Fruit fly (Drosophila melanogaster) whole organism, embryonic: ENCODE results near the gene OtopLb.

Source experiments
- Atf3 ChIP-seq: fragments of 200-800 bp; sonication (Bioruptor generic); optimal IDR thresholded peaks from 3 replicates; lab custom pipeline; 2016; ENCODE audit warnings: missing biosample characterization, missing genetic modification characterization
- CG10462 ChIP-seq: fragments of 200-800 bp; sonication (Bioruptor generic); optimal IDR thresholded peaks from 2 replicates; lab custom pipeline; 2016; ENCODE audit warnings: missing biosample characterization, missing genetic modification characterization
- CG11085 ChIP-seq: fragments of 200-800 bp; sonication (Bioruptor generic); IDR thresholded peaks from 2 replicates; pipeline ENCODE4 v1.3.6; 2022; ENCODE audit warnings: missing biosample characterization, missing genetic modification characterization
- CG11456 ChIP-seq: fragments of 200-800 bp; sonication (Bioruptor generic); IDR thresholded peaks from 3 replicates; pipeline ENCODE4 v1.3.6; 2022; ENCODE audit warnings: missing biosample characterization, missing genetic modification characterization
- CG13296 ChIP-seq: fragments of 200-800 bp; sonication (Bioruptor generic); optimal IDR thresholded peaks from 3 replicates; lab custom pipeline; 2018; ENCODE audit warnings: missing biosample characterization, mild to moderate bottlenecking, missing genetic modification characterization
- CG13894 ChIP-seq: fragments of 200-800 bp; sonication (Bioruptor generic); optimal IDR thresholded peaks from 3 replicates; lab custom pipeline; 2018; ENCODE audit warnings: missing biosample characterization, mild to moderate bottlenecking, missing genetic modification characterization, moderate library complexity
- CG14014 ChIP-seq: fragments of 200-800 bp; sonication (Bioruptor generic); IDR thresholded peaks from 2 replicates; pipeline ENCODE4 v1.3.6; 2022; ENCODE audit warnings: missing biosample characterization, missing genetic modification characterization
- CG15011 ChIP-seq: fragments of 200-800 bp; sonication (Bioruptor generic); optimal IDR thresholded peaks from 3 replicates; lab custom pipeline; 2018; ENCODE audit warnings: missing biosample characterization, mild to moderate bottlenecking, missing genetic modification characterization
- CG1529 ChIP-seq: fragments of 200-800 bp; sonication (Bioruptor generic); optimal IDR thresholded peaks from 3 replicates; lab custom pipeline; 2018; ENCODE audit warnings: missing biosample characterization, missing genetic modification characterization
- CG17359 ChIP-seq: fragments of 200-800 bp; sonication (Bioruptor generic); optimal IDR thresholded peaks from 3 replicates; lab custom pipeline; 2018; ENCODE audit warnings: missing biosample characterization, mild to moderate bottlenecking, missing genetic modification characterization, moderate library complexity
- CG18599 ChIP-seq: fragments of 200-800 bp; sonication (Bioruptor generic); optimal IDR thresholded peaks from 3 replicates; lab custom pipeline; 2017; ENCODE audit warnings: missing biosample characterization, missing genetic modification characterization, mild to moderate bottlenecking, moderate library complexity, missing genetic modification reagents
- CG30403 ChIP-seq: fragments of 200-800 bp; sonication (Bioruptor generic); optimal IDR thresholded peaks from 3 replicates; lab custom pipeline; 2016; ENCODE audit warnings: missing biosample characterization, missing genetic modification characterization
- CG4328 ChIP-seq: fragments of 200-800 bp; sonication (Bioruptor generic); optimal IDR thresholded peaks from 3 replicates; lab custom pipeline; 2017; ENCODE audit warnings: missing biosample characterization, missing genetic modification reagents, missing genetic modification characterization
- CG6689 ChIP-seq: fragments of 200-800 bp; sonication (Bioruptor generic); IDR thresholded peaks from 2 replicates; pipeline ENCODE4 v1.3.6; 2022; ENCODE audit warnings: missing biosample characterization, missing genetic modification characterization
- CG6765 ChIP-seq: fragments of 200-800 bp; sonication (Bioruptor generic); optimal IDR thresholded peaks from 3 replicates; lab custom pipeline; 2017; ENCODE audit warnings: missing biosample characterization, mild to moderate bottlenecking, missing genetic modification characterization
- CG6813 ChIP-seq: fragments of 200-800 bp; sonication (Bioruptor generic); optimal IDR thresholded peaks from 2 replicates; lab custom pipeline; 2017; ENCODE audit warnings: missing biosample characterization, missing genetic modification characterization, mild to moderate bottlenecking, moderate library complexity, missing genetic modification reagents
- CG6854 ChIP-seq: fragments of 200-800 bp; sonication (Bioruptor generic); optimal IDR thresholded peaks from 3 replicates; lab custom pipeline; 2017; ENCODE audit warnings: missing biosample characterization, mild to moderate bottlenecking, missing genetic modification characterization
- CG8281 ChIP-seq: fragments of 200-800 bp; sonication (Bioruptor generic); optimal IDR thresholded peaks from 2 replicates; lab custom pipeline; 2018; ENCODE audit warnings: missing biosample characterization, mild to moderate bottlenecking, missing genetic modification characterization, moderate library complexity
- CG8290 ChIP-seq, 3 experiments: fragments of 200-800 bp; sonication (Bioruptor generic); optimal IDR thresholded peaks; 2 replicates each; lab custom pipeline; 2016 to 2019; ENCODE audit warnings: missing biosample characterization in 3 of 3, missing genetic modification characterization in 3 of 3, mild to moderate bottlenecking in 2 of 3, moderate library complexity in 1 of 3
- CHES-1-like ChIP-seq: fragments of 200-800 bp; sonication (Bioruptor generic); optimal IDR thresholded peaks from 2 replicates; lab custom pipeline; 2016; ENCODE audit warnings: missing biosample characterization, missing genetic modification characterization
- Dref ChIP-seq: fragments of 200-800 bp; sonication (Bioruptor generic); IDR thresholded peaks from 2 replicates; pipeline ENCODE4 v1.3.6; 2022; ENCODE audit warnings: missing biosample characterization, missing genetic modification characterization
- Fer1 ChIP-seq: fragments of 200-800 bp; sonication (Bioruptor generic); optimal IDR thresholded peaks from 2 replicates; lab custom pipeline; 2017; ENCODE audit warnings: missing biosample characterization, mild to moderate bottlenecking, missing genetic modification characterization
- Fer2 ChIP-seq: fragments of 200-800 bp; sonication (Bioruptor generic); optimal IDR thresholded peaks from 2 replicates; lab custom pipeline; 2018; ENCODE audit warnings: missing biosample characterization, mild to moderate bottlenecking, missing genetic modification characterization, moderate library complexity
- Fer3 ChIP-seq: fragments of 200-800 bp; sonication (Bioruptor generic); optimal IDR thresholded peaks from 2 replicates; lab custom pipeline; 2018; ENCODE audit warnings: missing biosample characterization, mild to moderate bottlenecking, missing genetic modification characterization, moderate library complexity
- HHEX ChIP-seq: fragments of 200-800 bp; sonication (Bioruptor generic); optimal IDR thresholded peaks from 3 replicates; lab custom pipeline; 2017; ENCODE audit warnings: missing biosample characterization, mild to moderate bottlenecking, missing genetic modification characterization, missing genetic modification reagents
- HLH54F ChIP-seq: fragments of 200-800 bp; sonication (Bioruptor generic); optimal IDR thresholded peaks from 3 replicates; lab custom pipeline; 2016; ENCODE audit warnings: missing biosample characterization, missing genetic modification characterization
- Jarid2 ChIP-seq: fragments of 200-800 bp; sonication (Bioruptor generic); optimal IDR thresholded peaks from 3 replicates; lab custom pipeline; 2017; ENCODE audit warnings: mild to moderate bottlenecking, missing biosample characterization, missing genetic modification reagents, missing genetic modification characterization
- Kr ChIP-seq: fragments of 200-800 bp; sonication (Bioruptor generic); optimal IDR thresholded peaks from 2 replicates; lab custom pipeline; 2017; ENCODE audit warnings: missing biosample characterization, mild to moderate bottlenecking, missing genetic modification characterization
- MTF-1 ChIP-seq: fragments of 200-800 bp; sonication (Bioruptor generic); optimal IDR thresholded peaks from 2 replicates; lab custom pipeline; 2018; ENCODE audit warnings: missing biosample characterization, mild to moderate bottlenecking, missing genetic modification characterization, borderline replicate concordance
- Mad ChIP-seq: fragments of 200-800 bp; sonication (Bioruptor generic); optimal IDR thresholded peaks from 2 replicates; lab custom pipeline; 2016; ENCODE audit warnings: missing biosample characterization, missing genetic modification characterization
- NFAT ChIP-seq: fragments of 200-800 bp; sonication (Bioruptor generic); IDR thresholded peaks from 2 replicates; pipeline ENCODE4 v1.3.6; 2022; ENCODE audit warnings: missing biosample characterization, missing genetic modification characterization
- Vsx1 ChIP-seq: fragments of 200-800 bp; sonication (Bioruptor generic); optimal IDR thresholded peaks from 2 replicates; lab custom pipeline; 2017; ENCODE audit warnings: missing biosample characterization, mild to moderate bottlenecking, missing genetic modification characterization, missing genetic modification reagents
- ara ChIP-seq: fragments of 200-800 bp; sonication (Bioruptor generic); IDR thresholded peaks from 2 replicates; pipeline ENCODE4 v1.3.6; 2022; ENCODE audit warnings: missing biosample characterization, missing genetic modification characterization
- bowl ChIP-seq: fragments of 200-800 bp; sonication (Bioruptor generic); IDR thresholded peaks from 2 replicates; pipeline ENCODE4 v1.3.6; 2022; ENCODE audit warnings: missing biosample characterization, missing genetic modification characterization
- dmrt99B ChIP-seq: fragments of 200-800 bp; sonication (Bioruptor generic); optimal IDR thresholded peaks from 2 replicates; lab custom pipeline; 2018; ENCODE audit warnings: missing biosample characterization, mild to moderate bottlenecking, missing genetic modification characterization, moderate library complexity
- fd3F ChIP-seq: fragments of 200-800 bp; sonication (Bioruptor generic); optimal IDR thresholded peaks from 2 replicates; lab custom pipeline; 2018; ENCODE audit warnings: missing biosample characterization, mild to moderate bottlenecking, missing genetic modification characterization, moderate library complexity
- gsb ChIP-seq: fragments of 200-800 bp; sonication (Bioruptor generic); IDR thresholded peaks from 2 replicates; pipeline ENCODE4 v1.3.6; 2022; ENCODE audit warnings: missing biosample characterization, missing genetic modification characterization
- gt ChIP-seq: fragments of 200-800 bp; sonication (Bioruptor generic); IDR thresholded peaks from 2 replicates; pipeline ENCODE4 v1.3.6; 2022; ENCODE audit warnings: missing biosample characterization, missing genetic modification characterization
- nau ChIP-seq: fragments of 200-800 bp; sonication (Bioruptor generic); optimal IDR thresholded peaks from 3 replicates; lab custom pipeline; 2017; ENCODE audit warnings: missing biosample characterization, mild to moderate bottlenecking, missing genetic modification characterization, missing genetic modification reagents
- nom ChIP-seq: fragments of 200-800 bp; sonication (Bioruptor generic); optimal IDR thresholded peaks from 2 replicates; lab custom pipeline; 2017; ENCODE audit warnings: missing biosample characterization, missing genetic modification characterization, mild to moderate bottlenecking, moderate library complexity, missing genetic modification reagents
- pho ChIP-seq: fragments of 200-800 bp; sonication (Bioruptor generic); optimal IDR thresholded peaks from 2 replicates; lab custom pipeline; 2016; ENCODE audit warnings: missing biosample characterization, missing genetic modification characterization
- prd ChIP-seq, 3 experiments: fragments of >200 bp in 2 of 3; fragments of 200-800 bp in 1 of 3; sonication (Bioruptor generic) in 1 of 3; optimal IDR thresholded peaks in 2 of 3; IDR thresholded peaks in 1 of 3; 2 replicates in 2 of 3; 3 replicates in 1 of 3; pipeline versions ENCODE4 v1.3.6 to Lab custom; 2017 to 2022; ENCODE audit warnings: missing biosample characterization in 1 of 3, missing genetic modification characterization in 1 of 3
- pzg ChIP-seq: fragments of 200-800 bp; sonication (Bioruptor generic); optimal IDR thresholded peaks from 3 replicates; lab custom pipeline; 2018; ENCODE audit warnings: missing biosample characterization, mild to moderate bottlenecking, missing genetic modification characterization, moderate library complexity
- slbo ChIP-seq: fragments of 200-800 bp; sonication (Bioruptor generic); IDR thresholded peaks from 2 replicates; pipeline ENCODE4 v1.3.6; 2022; ENCODE audit warnings: missing biosample characterization, missing genetic modification characterization
- so ChIP-seq: fragments of 200-800 bp; sonication (Bioruptor generic); IDR thresholded peaks from 3 replicates; pipeline ENCODE4 v1.3.6; 2022; ENCODE audit warnings: missing biosample characterization, missing genetic modification characterization
- stc ChIP-seq: fragments of 200-800 bp; sonication (Bioruptor generic); IDR thresholded peaks from 2 replicates; pipeline ENCODE4 v1.3.6; 2022; ENCODE audit warnings: missing biosample characterization, missing genetic modification characterization
- tna ChIP-seq: fragments of 200-800 bp; sonication (Bioruptor generic); IDR thresholded peaks from 2 replicates; pipeline ENCODE4 v1.3.6; 2022; ENCODE audit warnings: missing biosample characterization, missing genetic modification characterization; ENCODE audit not compliant: partially characterized antibody
- toy ChIP-seq: fragments of 200-800 bp; sonication (Bioruptor generic); IDR thresholded peaks from 2 replicates; pipeline ENCODE4 v1.3.6; 2022; ENCODE audit warnings: missing biosample characterization, missing genetic modification characterization
- z ChIP-seq: fragments of 200-800 bp; sonication (Bioruptor generic); IDR thresholded peaks from 3 replicates; pipeline ENCODE4 v1.3.6; 2022; ENCODE audit warnings: missing biosample characterization, missing genetic modification characterization

Gene OtopLb

DNA sequence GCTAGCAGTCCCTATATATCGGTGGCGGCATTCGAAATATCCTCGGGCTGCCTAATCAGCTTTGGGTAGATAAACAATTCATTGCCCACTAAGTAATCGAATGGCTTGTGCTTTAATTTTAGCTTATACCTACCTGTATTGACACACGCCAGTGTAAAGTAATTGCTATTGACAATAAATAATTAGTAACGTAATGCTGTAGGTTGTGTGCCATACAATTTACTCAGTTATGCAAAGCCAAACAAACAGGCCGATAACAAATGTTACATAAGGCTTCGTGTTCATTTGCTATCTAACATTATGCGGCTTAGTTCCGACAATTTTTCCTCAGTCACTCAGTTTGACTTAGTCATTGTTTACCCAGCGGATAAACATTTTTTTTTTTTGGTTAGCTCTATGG is 51.6 kb downstream of the OtopLb start (continued):
- no peak for TF ChIP-seq pho
- TF ChIP-seq toy (GFP tag; lab: Robert Waterston, UW): 0 out of 2 replicates have a peak, but pooled peaks have one; percentile 32
- no peak for TF ChIP-seq CG17359 (tag; lab: Kevin White, UChicago)
- peak; percentile 17 for TF ChIP-seq CG15011 (GFP tag; lab: Kevin White, UChicago)
- TF ChIP-seq bowl: no peak
- TF ChIP-seq Fer1 (GFP tag; lab: Kevin White, UChicago): peak; percentile 76
- TF ChIP-seq CG13296 (GFP tag; lab: Kevin White, UChicago): peak; percentile 59
- TF ChIP-seq Fer2: peak; percentile 13
- TF ChIP-seq stc (GFP tag; lab: Robert Waterston, UW): 0 out of 2 replicates have a peak, but pooled peaks have one; percentile 28
- no peak for TF ChIP-seq slbo (GFP tag; lab: Robert Waterston, UW)
- TF ChIP-seq CG1529 (GFP tag; lab: Kevin White, UChicago): no peak
- TF ChIP-seq gsb (GFP tag; lab: Robert Waterston, UW): peak; percentile 40; the same call in 1 of the 2 replicates
- TF ChIP-seq Fer3 (tag; lab: Kevin White, UChicago): peak; percentile 74
- no peak for TF ChIP-seq CG10462 (GFP tag; lab: Kevin White, UChicago)
- TF ChIP-seq tna (GFP tag; lab: Robert Waterston, UW): no peak
- no peak for TF ChIP-seq Kr (GFP tag; lab: Kevin White, UChicago)
- TF ChIP-seq CG8290 (GFP tag; optimal IDR thresholded peaks at IDR 0.05; lab: Kevin White, UChicago): no peak
- TF ChIP-seq CG8290 (tag; optimal IDR thresholded peaks at IDR 0.05; lab: Kevin White, UChicago): peak in 1 of 2 experiments; percentile 50
- peak; percentile 30 for TF ChIP-seq CG4328 (GFP tag; lab: Kevin White, UChicago)
- no peak for TF ChIP-seq nom (GFP tag; lab: Kevin White, UChicago)
- TF ChIP-seq Dref: no peak
- no peak for TF ChIP-seq CHES-1-like
- peak; percentile 63 for TF ChIP-seq nau (GFP tag; lab: Kevin White, UChicago)
- TF ChIP-seq HLH54F (GFP tag; lab: Kevin White, UChicago): no peak
- TF ChIP-seq CG13894 (tag; lab: Kevin White, UChicago): peak; percentile 10
- TF ChIP-seq CG11085 (GFP tag; lab: Robert Waterston, UW): no peak
- peak; percentile 69 for TF ChIP-seq HHEX
- TF ChIP-seq CG6854: peak; percentile 33
- TF ChIP-seq Jarid2 (GFP tag; lab: Kevin White, UChicago): peak; percentile 4
- no peak for TF ChIP-seq pzg (GFP tag; lab: Kevin White, UChicago)
- peak; percentile 35; the same call in 1 of the 2 replicates for TF ChIP-seq CG6689 (GFP tag; lab: Robert Waterston, UW)
- TF ChIP-seq CG14014 (GFP tag; lab: Robert Waterston, UW): 0 out of 2 replicates have a peak, but pooled peaks have one; percentile 68
- TF ChIP-seq prd (optimal IDR thresholded peaks at IDR 0.05; lab: Kevin White, UChicago): no peak
- TF ChIP-seq prd (GFP tag; IDR thresholded peaks at IDR 0.05; lab: Robert Waterston, UW): peak; percentile 6; the same call in 1 of the 3 replicates
- peak; percentile 74 for TF ChIP-seq CG6813 (GFP tag; lab: Kevin White, UChicago)
- TF ChIP-seq gt: no peak
- peak; percentile 44 for TF ChIP-seq CG6765
- no peak for TF ChIP-seq ara (GFP tag; lab: Robert Waterston, UW)
- no peak for TF ChIP-seq Vsx1 (GFP tag; lab: Kevin White, UChicago)
- peak; percentile 60; the same call in 2 of the 3 replicates for TF ChIP-seq so (GFP tag; lab: Robert Waterston, UW)
- TF ChIP-seq dmrt99B (tag; lab: Kevin White, UChicago): peak; percentile 17
- TF ChIP-seq CG11456: no peak
- TF ChIP-seq CG30403 (GFP tag; lab: Kevin White, UChicago): no peak
- no peak for TF ChIP-seq Atf3 (GFP tag; lab: Kevin White, UChicago)
- no peak for TF ChIP-seq Mad (GFP tag; lab: Kevin White, UChicago)
- no peak for TF ChIP-seq z (GFP tag; lab: Robert Waterston, UW)
- peak; percentile 39 for TF ChIP-seq CG8281
- TF ChIP-seq MTF-1 (GFP tag; lab: Kevin White, UChicago): peak; percentile 61
- peak; percentile 74 for TF ChIP-seq CG18599 (GFP tag; lab: Kevin White, UChicago)
- peak; percentile 36 for TF ChIP-seq fd3F
- TF ChIP-seq NFAT (GFP tag; lab: Robert Waterston, UW): peak; percentile 41; the same call in 1 of the 2 replicates
